Fruit fly (Drosophila melanogaster) whole organism: ENCODE results near the gene CG34425.

Experiments used
- Dll ChIP-seq: fragments of >200 bp; optimal IDR thresholded peaks from 2 replicates; lab custom pipeline; 2017
- EcR ChIP-seq, 2 experiments: fragments of >200 bp; optimal IDR thresholded peaks; 2 replicates each; lab custom pipeline; 2017; ENCODE audit warnings: missing biosample characterization in 2 of 2, missing genetic modification characterization in 2 of 2, missing genetic modification reagents in 2 of 2
- psq ChIP-seq: fragments of >200 bp; optimal IDR thresholded peaks from 2 replicates; lab custom pipeline; 2017
- usp ChIP-seq: fragments of >200 bp; optimal IDR thresholded peaks from 2 replicates; lab custom pipeline; 2017; ENCODE audit warnings: missing biosample characterization, missing genetic modification characterization, mixed read lengths

dm6 chr3R:4462783-4463182, 43.4 kb downstream of the CG34425 start, which contains the start of gene CG31522:
- TF ChIP-seq usp (GFP tag; lab: Kevin White, UChicago), result no peak
- no peak for TF ChIP-seq EcR (GFP tag; optimal IDR thresholded peaks at IDR 0.05; lab: Kevin White, UChicago)
- TF ChIP-seq psq (lab: Kevin White, UChicago), result no peak
- TF ChIP-seq Dll (lab: Kevin White, UChicago), result no peak
